Worm (Caenorhabditis elegans): ENCODE results near the gene nlp-11.

- TF ChIP-seq flt-1 (GFP tag; IDR thresholded peaks at IDR 0.05): no peak
- TF ChIP-seq ref-1 (GFP tag; conservative IDR thresholded peaks at IDR 0.05): no peak
- no peak for TF ChIP-seq ztf-23 (GFP tag; IDR thresholded peaks at IDR 0.05)
- no peak for TF ChIP-seq med-1 (GFP tag; optimal IDR thresholded peaks at IDR 0.05; ENCODE audit: insufficient read depth)
- TF ChIP-seq tab-1 (GFP tag; IDR thresholded peaks at IDR 0.05): no peak
- TF ChIP-seq T22C8.4 (GFP tag; IDR thresholded peaks at IDR 0.05): no peak
- no peak for TF ChIP-seq cog-1 (tag; optimal IDR thresholded peaks at IDR 0.05)
- TF ChIP-seq ztf-29 (GFP tag; IDR thresholded peaks at IDR 0.05): no peak
Measured at ce11 chrII:9708835-9709299, 17.1 kb upstream of the nlp-11 start, which contains the start of gene glt-5.
